Fruit fly (Drosophila melanogaster) whole organism: Measurements from ENCODE around the gene CG31915.

ENCODE experiments used
- CG8478 ChIP-seq: fragments of >200 bp; optimal IDR thresholded peaks from 2 replicates; lab custom pipeline; 2018; ENCODE audit warnings: inconsistent platforms
- Dll ChIP-seq: fragments of >200 bp; optimal IDR thresholded peaks from 2 replicates; lab custom pipeline; 2017
- EcR ChIP-seq, 2 experiments: fragments of >200 bp; optimal IDR thresholded peaks; 2 replicates each; lab custom pipeline; 2017; ENCODE audit warnings: missing biosample characterization in 2 of 2, missing genetic modification characterization in 2 of 2, missing genetic modification reagents in 2 of 2
- pan ChIP-seq: fragments of >200 bp; optimal IDR thresholded peaks from 2 replicates; lab custom pipeline; 2017
- psq ChIP-seq: fragments of >200 bp; optimal IDR thresholded peaks from 2 replicates; lab custom pipeline; 2017
- usp ChIP-seq: fragments of >200 bp; optimal IDR thresholded peaks from 2 replicates; lab custom pipeline; 2017; ENCODE audit warnings: missing biosample characterization, missing genetic modification characterization, mixed read lengths

CG31915 gene

DNA sequence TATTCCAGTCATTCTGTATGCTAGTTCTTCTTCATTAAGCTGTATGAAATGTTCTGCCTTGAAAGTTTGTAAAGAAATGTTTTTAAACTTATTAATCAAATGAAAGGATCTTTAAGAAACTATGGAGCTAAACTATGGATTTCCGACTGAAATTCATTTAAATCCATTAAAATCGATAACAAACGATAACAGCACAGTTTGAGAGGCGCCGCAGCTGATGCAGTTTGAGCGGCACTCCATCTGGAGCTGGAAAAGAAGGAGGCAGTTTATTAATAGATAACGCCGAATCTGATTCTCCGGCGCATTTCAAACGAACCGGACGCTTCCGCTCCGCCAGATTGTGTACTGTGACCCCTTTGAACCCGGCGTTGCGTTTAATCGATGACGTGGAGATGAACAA, at the start of gene CG31915:
CG31915 (plus strand) TSS at position 263 of the 400 bp plus-strand sequence.
- TF ChIP-seq psq (lab: Kevin White, UChicago), result no peak
- no peak for TF ChIP-seq EcR (GFP tag; optimal IDR thresholded peaks at IDR 0.05; lab: Kevin White, UChicago)

DNA sequence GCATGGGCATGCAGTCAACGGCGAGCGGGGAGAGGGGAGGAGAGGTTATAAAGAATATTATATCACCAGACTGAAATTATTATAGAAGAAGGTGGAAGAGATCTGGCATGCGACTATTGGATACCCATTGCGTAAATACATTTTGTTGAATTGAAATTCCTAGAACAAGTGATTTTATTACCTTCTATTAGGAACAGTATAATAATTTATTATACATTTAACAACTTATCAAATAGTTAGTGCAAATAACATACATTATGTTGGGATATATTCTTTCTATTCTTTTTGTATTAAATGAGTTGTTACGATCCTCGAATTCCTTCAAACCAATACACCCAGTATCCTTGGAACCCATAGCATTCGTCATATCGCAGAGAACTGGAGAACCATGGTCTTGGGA, 49.6 kb upstream of the CG31915 start:
- TF ChIP-seq psq (lab: Kevin White, UChicago) (no peak), CG8478 (lab: Kevin White, UChicago) (no peak), EcR (GFP tag; optimal IDR thresholded peaks at IDR 0.05; lab: Kevin White, UChicago) (no peak), pan (lab: Kevin White, UChicago) (no peak)

DNA sequence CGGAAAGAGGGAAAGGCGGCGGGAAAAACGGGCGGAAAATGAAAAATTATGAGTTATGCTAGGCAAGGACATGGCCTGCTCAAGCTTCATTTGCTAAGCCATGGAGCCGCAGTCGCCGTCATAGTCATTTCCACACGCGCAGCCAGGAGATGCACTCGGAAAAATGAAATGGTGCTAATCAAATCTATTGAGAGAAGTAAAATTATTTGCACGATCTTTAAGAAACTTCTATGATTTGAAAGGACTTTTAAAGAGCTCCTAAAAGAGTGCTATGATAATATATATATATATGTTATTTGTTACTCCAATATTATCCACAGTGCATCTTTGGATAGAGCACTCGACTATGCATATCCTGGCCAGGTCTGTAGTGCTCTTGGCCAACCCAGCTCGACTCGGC, 48.8 kb upstream of the CG31915 start:
- TF ChIP-seq CG8478 (lab: Kevin White, UChicago) (no peak), psq (lab: Kevin White, UChicago) (no peak), EcR (GFP tag; optimal IDR thresholded peaks at IDR 0.05; lab: Kevin White, UChicago) (no peak), usp (GFP tag; lab: Kevin White, UChicago) (no peak), pan (lab: Kevin White, UChicago) (no peak), Dll (no peak)

DNA sequence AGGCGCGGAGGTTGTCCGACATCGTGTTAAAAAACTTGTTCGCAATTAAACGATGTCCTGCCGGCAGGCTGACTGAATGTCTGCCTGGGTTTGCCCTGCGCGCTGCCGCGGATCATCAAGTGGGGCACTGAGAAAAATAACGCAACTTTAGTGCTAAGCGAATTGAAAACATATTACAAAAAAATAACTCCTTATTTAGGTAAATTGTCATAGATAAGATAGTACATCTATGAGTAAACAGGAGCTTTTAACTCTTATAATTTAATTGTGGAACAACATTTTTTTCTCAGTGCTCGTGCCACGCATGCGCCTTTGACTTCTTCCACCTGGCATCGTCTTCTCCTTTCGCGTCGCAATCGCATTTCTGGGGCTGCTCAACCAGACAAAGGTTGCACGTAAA, 48.0 kb upstream of the CG31915 start:
- TF ChIP-seq Dll (no peak), psq (lab: Kevin White, UChicago) (no peak), CG8478 (lab: Kevin White, UChicago) (no peak), EcR (GFP tag; optimal IDR thresholded peaks at IDR 0.05; lab: Kevin White, UChicago) (no peak), pan (lab: Kevin White, UChicago) (no peak), usp (GFP tag; lab: Kevin White, UChicago) (no peak)

DNA sequence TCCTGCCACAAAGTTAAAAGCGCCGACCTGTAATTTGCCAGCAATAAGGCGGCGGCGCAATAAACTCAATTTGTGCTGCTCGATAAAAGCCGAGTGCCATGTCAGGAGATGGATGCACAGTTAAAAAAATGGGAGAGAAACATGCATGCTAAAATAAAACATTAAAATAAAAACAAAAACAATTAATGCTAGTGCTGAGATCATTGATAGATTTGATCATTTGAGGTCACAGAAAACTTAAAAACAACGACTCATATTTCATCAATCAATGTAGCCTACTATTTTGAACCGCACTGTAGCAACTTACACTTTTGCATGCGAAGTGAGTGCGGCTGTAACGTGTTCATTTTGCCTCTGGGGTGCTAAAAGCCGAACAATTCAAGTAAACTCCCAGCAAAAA, 44.8 kb upstream of the CG31915 start:
- no peak for TF ChIP-seq usp (GFP tag; lab: Kevin White, UChicago)

DNA sequence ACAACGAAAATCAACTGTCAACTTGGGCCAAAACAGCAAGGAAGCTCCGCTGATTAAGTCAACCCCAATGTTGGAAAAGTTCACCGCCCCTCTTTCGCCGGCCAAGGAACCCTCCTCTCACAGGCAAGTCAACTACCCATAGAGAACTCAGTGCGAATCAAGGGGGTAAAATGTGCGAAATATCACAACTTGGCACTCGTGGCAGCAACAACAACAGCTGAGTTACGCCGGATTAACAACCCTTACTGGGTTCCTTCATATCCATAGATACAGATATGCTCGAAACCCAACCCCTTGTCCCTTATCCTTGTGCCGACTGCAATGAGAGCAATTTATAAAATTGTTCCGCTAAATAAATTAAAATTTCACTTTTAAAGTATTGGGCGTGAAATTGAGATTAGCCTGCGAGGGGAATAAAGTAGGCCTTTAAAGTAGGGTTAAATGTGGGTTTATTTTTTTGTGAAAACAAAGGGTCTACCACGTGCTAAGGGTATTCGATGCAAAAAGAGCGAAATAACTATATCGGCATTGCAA, 38.8 kb upstream of the CG31915 start:
- TF ChIP-seq Dll, result no peak
- TF ChIP-seq CG8478 (lab: Kevin White, UChicago), result no peak
- TF ChIP-seq usp (GFP tag; lab: Kevin White, UChicago), result no peak
- no peak for TF ChIP-seq psq (lab: Kevin White, UChicago)
- TF ChIP-seq pan (lab: Kevin White, UChicago), result no peak
- no peak for TF ChIP-seq EcR (GFP tag; optimal IDR thresholded peaks at IDR 0.05; lab: Kevin White, UChicago)

DNA sequence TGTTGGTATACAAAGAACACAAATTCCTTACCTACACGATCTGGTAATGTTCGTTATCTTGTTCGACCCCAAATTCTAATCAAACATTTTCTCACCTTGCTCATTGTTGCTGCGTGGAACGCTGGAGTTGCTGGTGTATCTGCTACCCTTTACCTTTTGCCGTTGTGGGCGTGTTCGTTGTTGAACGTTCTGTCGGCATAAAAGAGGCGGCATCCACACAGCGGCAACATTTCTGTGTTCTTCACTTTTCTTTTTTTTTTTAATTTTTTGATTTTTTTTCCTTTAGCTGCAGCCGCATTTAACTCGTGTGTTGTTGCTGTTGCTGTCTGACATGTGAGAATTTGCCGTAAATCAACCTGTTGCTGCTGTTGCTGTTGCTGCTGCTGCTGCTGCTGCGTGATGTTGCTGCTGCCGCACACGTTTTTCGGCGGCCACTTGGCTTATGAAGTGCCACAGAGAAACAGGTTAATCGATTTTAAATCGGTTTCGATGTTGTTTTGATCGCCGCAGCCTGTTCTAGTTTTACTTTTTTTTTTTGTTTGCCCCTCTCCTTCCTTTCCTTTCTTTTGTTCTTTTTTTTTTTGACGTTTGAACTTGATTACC, 38.1 kb upstream of the CG31915 start:
- TF ChIP-seq usp (GFP tag; lab: Kevin White, UChicago), result no peak
- no peak for TF ChIP-seq psq (lab: Kevin White, UChicago)
- TF ChIP-seq EcR (GFP tag; optimal IDR thresholded peaks at IDR 0.05; lab: Kevin White, UChicago), result no peak
- no peak for TF ChIP-seq pan (lab: Kevin White, UChicago)
- no peak for TF ChIP-seq CG8478 (lab: Kevin White, UChicago)
- TF ChIP-seq Dll, result no peak

DNA sequence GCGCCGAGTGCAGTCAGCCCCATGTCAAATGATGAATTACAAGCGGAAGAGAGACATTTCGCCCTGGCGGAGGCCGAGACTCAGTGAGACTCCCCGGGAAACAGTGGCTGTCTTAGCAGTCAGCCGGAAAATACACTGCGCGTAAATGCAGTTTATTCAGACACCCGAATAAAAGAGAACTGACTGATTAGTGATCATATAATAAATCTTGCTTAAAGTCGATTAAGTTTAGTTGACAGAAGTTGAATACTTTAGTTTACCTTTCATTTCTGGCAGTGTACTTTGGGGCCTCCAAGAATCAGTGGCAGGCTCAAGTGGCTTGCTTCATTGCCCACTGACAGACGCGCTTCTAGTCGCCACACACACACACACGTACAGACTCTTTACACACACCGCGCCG, 36.7 kb upstream of the CG31915 start:
- TF ChIP-seq psq (lab: Kevin White, UChicago) (no peak), CG8478 (lab: Kevin White, UChicago) (no peak), Dll (no peak)

DNA sequence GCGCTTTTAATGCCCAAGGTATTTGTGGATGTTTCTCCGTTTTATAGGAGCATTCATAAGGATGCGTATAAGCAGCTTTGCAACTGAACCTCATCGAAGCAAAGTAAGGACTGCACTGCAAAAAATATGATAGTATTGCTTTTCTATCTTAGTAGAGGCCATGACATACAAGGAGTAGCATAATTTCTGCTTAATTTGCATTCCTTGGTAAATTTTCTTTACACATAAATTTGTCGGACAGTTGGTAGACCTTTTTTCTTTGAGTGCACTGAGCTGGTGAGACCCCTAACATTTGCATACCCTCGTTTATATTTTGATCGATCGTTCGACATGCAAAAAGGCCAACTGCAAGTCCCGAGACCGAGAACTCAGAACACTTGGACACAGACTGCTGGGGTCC, 35.0 kb upstream of the CG31915 start:
- TF ChIP-seq psq (lab: Kevin White, UChicago) (no peak), usp (GFP tag; lab: Kevin White, UChicago) (no peak), Dll (no peak), CG8478 (lab: Kevin White, UChicago) (no peak), pan (lab: Kevin White, UChicago) (no peak), EcR (GFP tag; optimal IDR thresholded peaks at IDR 0.05; lab: Kevin White, UChicago) (no peak)

DNA sequence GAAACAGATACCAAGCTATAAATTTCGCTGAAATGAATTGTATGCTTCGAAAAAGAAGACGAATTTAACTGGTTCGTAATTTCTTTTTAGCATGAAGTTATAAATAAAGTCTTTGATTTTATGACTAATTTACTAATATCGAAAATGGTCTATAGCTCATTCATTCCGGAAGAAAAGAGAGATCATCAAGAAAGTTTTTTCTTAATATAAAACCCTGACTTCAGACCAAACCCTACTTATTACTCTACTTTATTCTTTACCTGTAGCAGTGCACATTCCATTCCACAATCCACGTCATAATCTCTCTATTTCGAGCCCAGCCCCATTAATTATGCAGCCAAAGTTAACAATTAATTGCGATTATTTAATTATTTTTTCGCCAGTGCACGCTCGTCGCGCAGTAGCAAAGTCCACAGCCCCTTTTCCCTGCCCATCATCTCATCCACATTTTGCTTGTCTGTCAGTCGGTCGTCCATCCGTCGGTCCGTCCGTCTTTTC, 34.0 kb upstream of the CG31915 start:
- TF ChIP-seq Dll, result no peak
- TF ChIP-seq EcR (GFP tag; optimal IDR thresholded peaks at IDR 0.05; lab: Kevin White, UChicago), result no peak
- no peak for TF ChIP-seq psq (lab: Kevin White, UChicago)
- TF ChIP-seq pan (lab: Kevin White, UChicago), result no peak
- TF ChIP-seq usp (GFP tag; lab: Kevin White, UChicago), result no peak

DNA sequence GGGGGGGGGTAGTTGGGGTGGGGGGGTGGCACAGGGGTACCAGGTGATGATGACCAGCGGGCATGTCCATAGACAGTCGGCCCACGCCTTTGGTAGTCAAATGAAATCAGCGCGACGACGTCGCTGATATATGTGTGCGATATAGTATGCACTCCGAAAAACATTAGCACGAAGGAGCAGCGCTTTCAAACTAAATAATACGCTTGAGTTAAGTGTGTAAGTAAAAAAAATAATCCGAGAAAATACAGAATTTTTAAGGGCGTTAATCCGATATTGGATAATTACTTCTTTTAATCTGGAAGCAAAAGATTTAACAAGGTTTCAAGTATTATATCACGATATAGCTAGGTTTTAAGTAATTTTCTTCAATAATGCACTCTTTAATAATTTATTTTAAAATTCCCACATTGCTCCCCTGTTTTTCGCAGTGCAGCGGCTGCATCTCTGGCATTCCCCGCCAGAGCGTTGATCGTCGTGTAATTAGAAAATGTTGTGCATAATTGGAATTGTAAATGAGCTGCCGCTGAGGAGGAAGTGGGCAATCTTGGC, 33.0 kb upstream of the CG31915 start:
- TF ChIP-seq Dll (no peak), psq (lab: Kevin White, UChicago) (no peak), pan (lab: Kevin White, UChicago) (no peak), EcR (GFP tag; optimal IDR thresholded peaks at IDR 0.05; lab: Kevin White, UChicago) (no peak), usp (GFP tag; lab: Kevin White, UChicago) (no peak), CG8478 (lab: Kevin White, UChicago) (no peak)

DNA sequence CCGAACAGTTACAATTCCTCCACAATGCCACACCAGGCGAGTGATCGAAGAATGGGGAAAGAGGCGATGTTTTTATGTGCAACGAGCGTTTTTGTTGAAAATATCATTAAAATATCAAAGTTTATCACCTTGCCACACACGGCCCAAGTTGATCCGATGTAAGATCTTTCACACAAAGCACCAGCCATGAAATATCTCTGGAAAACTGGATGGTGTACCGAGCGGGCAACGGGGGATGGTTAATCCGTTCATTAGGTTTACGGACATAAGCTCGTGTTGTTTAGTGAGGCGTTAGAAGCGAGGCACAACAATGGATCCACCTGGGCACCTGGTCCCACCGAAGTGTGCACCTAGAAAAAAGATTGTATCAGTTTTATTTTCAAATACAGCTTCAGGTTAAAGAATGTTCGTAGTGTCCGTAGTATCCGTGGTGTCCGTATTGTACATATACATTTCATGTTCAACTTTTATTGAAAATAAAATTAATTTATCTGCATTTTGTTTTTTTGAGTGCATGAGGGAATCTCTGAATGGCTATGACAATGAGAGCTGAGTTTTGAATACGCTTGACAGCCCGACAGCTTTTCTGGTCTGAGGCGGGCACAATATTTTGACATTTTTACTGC, 31.3 kb upstream of the CG31915 start:
- TF ChIP-seq pan (lab: Kevin White, UChicago) (no peak), CG8478 (lab: Kevin White, UChicago) (no peak), EcR (GFP tag; optimal IDR thresholded peaks at IDR 0.05; lab: Kevin White, UChicago) (no peak), Dll (no peak), usp (GFP tag; lab: Kevin White, UChicago) (no peak), psq (lab: Kevin White, UChicago) (no peak)
